Fruit fly (Drosophila melanogaster): ENCODE measurements around the gene GluRS-m.

The GluRS-m gene

dm6 chr3L:16417024-16417423 is at the start of gene GluRS-m:
GluRS-m (minus strand) TSS chr3L:16417177.
- TF ChIP-seq Hr39 (GFP tag; optimal IDR thresholded peaks at IDR 0.05) (no peak), CG1621 (tag; optimal IDR thresholded peaks at IDR 0.05) (no peak), Ets96B (tag; optimal IDR thresholded peaks at IDR 0.05) (no peak), Sox14 (GFP tag; optimal IDR thresholded peaks at IDR 0.05) (no peak), CG11762 (GFP tag; optimal IDR thresholded peaks at IDR 0.05; ENCODE audit: insufficient read depth) (no peak), fkh (GFP tag; optimal IDR thresholded peaks at IDR 0.05) (no peak), CG32006 (GFP tag; optimal IDR thresholded peaks at IDR 0.05) (no peak), topi (GFP tag; optimal IDR thresholded peaks at IDR 0.05) (no peak), CG3919 (GFP tag; optimal IDR thresholded peaks at IDR 0.05) (no peak), acj6 (GFP tag; optimal IDR thresholded peaks at IDR 0.05) (no peak), fd59A (GFP tag; optimal IDR thresholded peaks at IDR 0.05) (no peak), Sox102F (GFP tag; optimal IDR thresholded peaks at IDR 0.05) (no peak), svp (GFP tag) (no peak), CG11294 (GFP tag; IDR thresholded peaks at IDR 0.05) (no peak), CG34406 (GFP tag; optimal IDR thresholded peaks at IDR 0.05) (no peak), CG4318 (GFP tag; optimal IDR thresholded peaks at IDR 0.05) (no peak), esn (GFP tag; optimal IDR thresholded peaks at IDR 0.05) (no peak), CG10631 (GFP tag; optimal IDR thresholded peaks at IDR 0.05) (no peak), cyc (GFP tag; optimal IDR thresholded peaks at IDR 0.05) (no peak)

dm6 chr3L:16463846-16464245 is 46.9 kb upstream of the GluRS-m start:
- peak; percentile 54 for TF ChIP-seq CG34406 (GFP tag; optimal IDR thresholded peaks at IDR 0.05)
- peak; percentile 67 for TF ChIP-seq achi (GFP tag; optimal IDR thresholded peaks at IDR 0.05)
- TF ChIP-seq CG16779 (tag; optimal IDR thresholded peaks at IDR 0.05), result no peak
- TF ChIP-seq dsx (GFP tag; optimal IDR thresholded peaks at IDR 0.05; ENCODE audit: poor library complexity, severe bottlenecking), result peak; percentile 37
- peak; percentile 53 for TF ChIP-seq CG10631 (GFP tag; optimal IDR thresholded peaks at IDR 0.05)
- TF ChIP-seq cyc (GFP tag; optimal IDR thresholded peaks at IDR 0.05), result no peak
- no peak for TF ChIP-seq svp (GFP tag)
- TF ChIP-seq Hr4 (GFP tag; optimal IDR thresholded peaks at IDR 0.05), result peak; percentile 62
- no peak for TF ChIP-seq Blimp-1 (GFP tag; optimal IDR thresholded peaks at IDR 0.05)
- peak; percentile 64 for TF ChIP-seq CG6276 (GFP tag; optimal IDR thresholded peaks at IDR 0.05)
- peak in 1 of 2 experiments; percentile 33 for TF ChIP-seq ss (GFP tag; optimal IDR thresholded peaks at IDR 0.05)
- TF ChIP-seq CG3032 (tag; optimal IDR thresholded peaks at IDR 0.05), result peak; percentile 59
- no peak for TF ChIP-seq Eip75B (GFP tag; optimal IDR thresholded peaks at IDR 0.05)
- no peak for TF ChIP-seq Sox14 (GFP tag; optimal IDR thresholded peaks at IDR 0.05)
- no peak for TF ChIP-seq Eip93F (GFP tag; optimal IDR thresholded peaks at IDR 0.05)
- TF ChIP-seq Lpt (GFP tag; optimal IDR thresholded peaks at IDR 0.05), result peak; percentile 48
- TF ChIP-seq CG11902 (GFP tag; optimal IDR thresholded peaks at IDR 0.05), result peak; percentile 25
- TF ChIP-seq CG6808 (GFP tag; optimal IDR thresholded peaks at IDR 0.05), result peak; percentile 44
- no peak for TF ChIP-seq Sox15 (GFP tag; optimal IDR thresholded peaks at IDR 0.05)
- peak; percentile 34; the same call in 2 of the 3 replicates for TF ChIP-seq eg (GFP tag; IDR thresholded peaks at IDR 0.05)
- TF ChIP-seq salr (GFP tag; optimal IDR thresholded peaks at IDR 0.05), result peak in 1 of 2 experiments; percentile 69
- no peak for TF ChIP-seq Sox102F (GFP tag; optimal IDR thresholded peaks at IDR 0.05)
- TF ChIP-seq fd59A (GFP tag; optimal IDR thresholded peaks at IDR 0.05), result no peak
- no peak for TF ChIP-seq Hr39 (GFP tag; optimal IDR thresholded peaks at IDR 0.05)
- no peak for TF ChIP-seq fkh (GFP tag; optimal IDR thresholded peaks at IDR 0.05)
- peak; percentile 18 for TF ChIP-seq CG8319 (GFP tag; optimal IDR thresholded peaks at IDR 0.05)
- 0 out of 2 replicates have a peak, but pooled peaks have one; percentile 18 for TF ChIP-seq Gug (GFP tag; IDR thresholded peaks at IDR 0.05)
- no peak for TF ChIP-seq dac (GFP tag; optimal IDR thresholded peaks at IDR 0.05)
- TF ChIP-seq CG3919 (GFP tag; optimal IDR thresholded peaks at IDR 0.05), result peak; percentile 63
- TF ChIP-seq OdsH (GFP tag; optimal IDR thresholded peaks at IDR 0.05), result peak; percentile 38
- TF ChIP-seq Eip78C (GFP tag), result peak; percentile 80
- no peak for TF ChIP-seq Hr38 (GFP tag; optimal IDR thresholded peaks at IDR 0.05)
- TF ChIP-seq CG8632 (GFP tag; optimal IDR thresholded peaks at IDR 0.05), result peak; percentile 34
- TF ChIP-seq CG15336 (GFP tag; IDR thresholded peaks at IDR 0.05), result peak; percentile 71
- TF ChIP-seq Ets96B (tag; optimal IDR thresholded peaks at IDR 0.05), result peak; percentile 33
- TF ChIP-seq CG8119 (GFP tag; IDR thresholded peaks at IDR 0.05), result peak; percentile 58
- TF ChIP-seq CG9139 (GFP tag; optimal IDR thresholded peaks at IDR 0.05), result peak; percentile 35
- TF ChIP-seq Ets21C (GFP tag; optimal IDR thresholded peaks at IDR 0.05), result no peak
- TF ChIP-seq CG32006 (GFP tag; optimal IDR thresholded peaks at IDR 0.05), result peak; percentile 84
- no peak for TF ChIP-seq topi (GFP tag; optimal IDR thresholded peaks at IDR 0.05)
- TF ChIP-seq pdm3 (GFP tag; optimal IDR thresholded peaks at IDR 0.05), result peak; percentile 14
- TF ChIP-seq CG7368 (GFP tag; optimal IDR thresholded peaks at IDR 0.05), result no peak
- TF ChIP-seq CG4318 (GFP tag; optimal IDR thresholded peaks at IDR 0.05), result peak; percentile 72
